Worm (Caenorhabditis elegans) whole organism, L1 larva: ENCODE data around the gene C27D8.1.
A peak's percentile ranks its signal among the peaks of the same experiment; 100 is the strongest.

Experiments used
- elt-3 ChIP-seq, 6 experiments: fragments of 150-350 bp in 1 of 6; sonication (generic microtip); optimal IDR thresholded peaks; 2 replicates each; lab custom pipeline; 2017 to 2018; ENCODE audit warnings: missing biosample characterization in 6 of 6, missing genetic modification characterization in 6 of 6, inconsistent platforms in 1 of 6
- fkh-10 ChIP-seq: sonication (generic microtip); optimal IDR thresholded peaks from 2 replicates; lab custom pipeline; 2017; ENCODE audit warnings: missing biosample characterization, missing genetic modification reagents, missing genetic modification characterization
- snu-23 ChIP-seq: sonication (generic microtip); optimal IDR thresholded peaks from 2 replicates; lab custom pipeline; 2016; ENCODE audit warnings: missing genetic modification characterization, missing compliant biosample characterization

DNA sequence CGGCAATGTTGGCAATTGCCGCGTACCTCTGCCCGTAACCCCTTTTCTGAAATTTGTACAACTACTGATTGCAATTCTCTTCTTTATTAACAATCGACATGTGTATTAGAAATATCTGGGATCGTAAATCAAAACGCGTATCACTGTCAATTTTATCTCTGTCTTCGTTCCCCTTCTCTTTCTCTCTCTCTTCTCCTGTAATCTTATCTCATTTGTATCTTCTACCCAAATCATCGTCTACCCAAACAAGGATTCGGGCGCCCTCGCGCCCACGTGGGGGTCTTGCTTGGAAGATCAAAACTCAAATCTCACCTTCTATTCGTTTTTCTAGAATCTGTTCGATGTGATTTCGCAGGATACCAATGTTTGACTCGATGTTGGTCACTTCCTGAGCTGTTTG lies 6.6 kb upstream of the C27D8.1 start, which contains the start of gene C27D8.2:
- TF ChIP-seq snu-23 (GFP tag; lab: Kevin White, UChicago) (peak; percentile 19), elt-3 (tag; optimal IDR thresholded peaks at IDR 0.05; lab: Kevin White, UChicago) (peak in 5 of 6 experiments; percentile 20 to 92 (median 74)), fkh-10 (GFP tag; lab: Kevin White, UChicago) (no peak)
